Worm (Caenorhabditis elegans) whole organism, L2 larva: ENCODE measurements around the gene col-146.

ENCODE experiments used
- R02D3.7 ChIP-seq: fragments of 150-350 bp; optimal IDR thresholded peaks from 2 replicates; lab custom pipeline; 2014; ENCODE audit warnings: missing biosample characterization, missing genetic modification characterization
- alr-1 ChIP-seq: fragments of 150-350 bp; optimal IDR thresholded peaks from 2 replicates; lab custom pipeline; 2014; ENCODE audit warnings: missing biosample characterization, missing genetic modification characterization
- nhr-11 ChIP-seq: fragments of 150-350 bp; optimal IDR thresholded peaks from 2 replicates; lab custom pipeline; 2014; ENCODE audit warnings: missing biosample characterization, missing genetic modification characterization
- nhr-23 ChIP-seq: fragments of 150-350 bp; optimal IDR thresholded peaks from 2 replicates; lab custom pipeline; 2014; ENCODE audit warnings: missing biosample characterization, missing genetic modification reagents, missing genetic modification characterization
- unc-62 ChIP-seq: fragments of 150-350 bp; optimal IDR thresholded peaks from 2 replicates; lab custom pipeline; 2014; ENCODE audit warnings: missing biosample characterization, missing genetic modification reagents, missing genetic modification characterization

DNA sequence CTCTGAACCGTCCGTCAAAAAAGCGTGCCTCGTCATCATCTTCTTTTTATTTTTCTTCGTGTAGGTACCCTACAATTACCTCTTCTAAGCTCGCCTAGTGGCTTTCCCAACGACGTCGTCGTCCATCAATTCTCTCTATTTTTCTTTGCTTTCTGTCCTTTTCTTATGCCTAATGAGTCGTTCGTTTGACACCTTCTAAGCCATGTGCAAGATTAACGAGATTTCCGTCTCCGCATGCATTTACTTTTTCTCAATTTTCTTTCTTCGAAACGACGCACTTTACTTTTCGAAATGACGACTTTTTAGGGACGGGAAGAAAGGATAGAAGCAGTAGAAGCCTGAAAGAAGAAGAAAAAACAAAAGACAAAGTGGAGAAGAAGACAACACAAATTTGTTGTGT, 36.7 kb downstream of the col-146 start, which contains the start of gene ZK287.1:
- TF ChIP-seq unc-62 (GFP tag; lab: Kevin White, UChicago) (no peak), R02D3.7 (tag; lab: Kevin White, UChicago) (no peak), alr-1 (tag; lab: Kevin White, UChicago) (no peak), nhr-11 (no peak), nhr-23 (tag; lab: Kevin White, UChicago) (no peak)
